Worm (Caenorhabditis elegans) whole organism, L3 larva: ENCODE measurements around the gene dlat-2.

ENCODE experiments used
- ama-1 ChIP-seq: fragments of 150-350 bp; optimal IDR thresholded peaks from 2 replicates; lab custom pipeline; 2018
- unc-62 ChIP-seq: fragments of 150-350 bp; sonication (generic microtip); optimal IDR thresholded peaks from 4 replicates; lab custom pipeline; 2014; ENCODE audit warnings: missing biosample characterization, missing genetic modification reagents, missing genetic modification characterization

ce11 chrIV:17346599-17347218 is 33.7 kb upstream of the dlat-2 start, which contains the start of the genes clec-197 and clec-198:
- TF ChIP-seq ama-1 (lab: Kevin White, UChicago) (no peak), unc-62 (no peak)
